Fruit fly (Drosophila melanogaster) whole organism, larva: ENCODE data around the gene AstCC.

Experiments
- noc ChIP-seq: fragments of 200-800 bp; sonication (Bioruptor generic); optimal IDR thresholded peaks from 3 replicates; lab custom pipeline; 2019; ENCODE audit warnings: missing biosample characterization, mild to moderate bottlenecking, missing genetic modification characterization, moderate library complexity

AstCC gene

dm6 chr2L:11085129-11085528, at the start of gene AstCC:
Gene AstCC, minus strand, starts transcription at chr2L:11085229.
- TF ChIP-seq noc (tag; lab: Kevin White, UChicago) = no peak

- no peak for TF ChIP-seq noc (tag; lab: Kevin White, UChicago)
Observed at dm6 chr2L:11130151-11131008, 45.4 kb upstream of the AstCC start, which contains the start of the genes RfC38 and CG4751. Gene RfC38, minus strand, starts transcription at chr2L:11130645. Gene CG4751, plus strand, starts transcription at chr2L:11130737.

- no peak for TF ChIP-seq noc (tag; lab: Kevin White, UChicago)
Observed at dm6 chr2L:11123499-11123898, 38.5 kb upstream of the AstCC start, which contains the start of the genes Csl4 and Nup160. Gene Csl4, minus strand, starts transcription at chr2L:11123567. Gene Nup160, plus strand, starts transcription at chr2L:11123777.

- no peak for TF ChIP-seq noc (tag; lab: Kevin White, UChicago)
Observed at dm6 chr2L:11121614-11122013, 36.6 kb upstream of the AstCC start, which contains the start of gene Dnaaf4. Gene Dnaaf4, minus strand, starts transcription at chr2L:11121714.

- TF ChIP-seq noc (tag; lab: Kevin White, UChicago) = no peak
Observed at dm6 chr2L:11119966-11120517, 35.0 kb upstream of the AstCC start, which contains the start of gene CG6230. Gene CG6230, minus strand, starts transcription at chr2L:11120319.

dm6 chr2L:11113714-11114113, 28.7 kb upstream of the AstCC start, which contains the start of gene Gr32a:
Gene Gr32a, plus strand, starts transcription at chr2L:11114014.
- TF ChIP-seq noc (tag; lab: Kevin White, UChicago) = no peak

- no peak for TF ChIP-seq noc (tag; lab: Kevin White, UChicago)
Observed at dm6 chr2L:11113011-11113528, 28.0 kb upstream of the AstCC start, which contains the start of gene Idua. Gene Idua, minus strand, starts transcription at chr2L:11113061.

dm6 chr2L:11106562-11106962, 21.5 kb upstream of the AstCC start, which contains the start of gene Reps:
Gene Reps, minus strand, starts transcription at chr2L:11106645.
- peak; percentile 95 for TF ChIP-seq noc (tag; lab: Kevin White, UChicago)

dm6 chr2L:11105320-11105719, 20.3 kb upstream of the AstCC start:
- TF ChIP-seq noc (tag; lab: Kevin White, UChicago) = no peak

- no peak for TF ChIP-seq noc (tag; lab: Kevin White, UChicago)
Observed at dm6 chr2L:11100516-11101061, 15.6 kb upstream of the AstCC start, which contains the start of gene Ge-1. Gene Ge-1, minus strand, starts transcription at chr2L:11100888.

dm6 chr2L:11091111-11091510, 6.1 kb upstream of the AstCC start, which contains the start of gene Wdr59:
Gene Wdr59, plus strand, starts transcription at chr2L:11091444.
- no peak for TF ChIP-seq noc (tag; lab: Kevin White, UChicago)

- TF ChIP-seq noc (tag; lab: Kevin White, UChicago) = no peak
Observed at dm6 chr2L:11086357-11086924, 1.4 kb upstream of the AstCC start, which contains the start of gene CG16854. Gene CG16854, plus strand, starts transcription at chr2L:11086721.

dm6 chr2L:11082025-11082424, 3.0 kb downstream of the AstCC start:
- TF ChIP-seq noc (tag; lab: Kevin White, UChicago) = no peak

dm6 chr2L:11081337-11081736, 3.7 kb downstream of the AstCC start, which contains the start of gene AstC:
Gene AstC, minus strand, starts transcription at chr2L:11081399.
- no peak for TF ChIP-seq noc (tag; lab: Kevin White, UChicago)

- no peak for TF ChIP-seq noc (tag; lab: Kevin White, UChicago)
Observed at dm6 chr2L:11075114-11075513, 9.9 kb downstream of the AstCC start, which contains the start of gene CG43725. Gene CG43725, plus strand, starts transcription at chr2L:11075513.
